Fruit fly (Drosophila melanogaster): ENCODE results near the gene CG31676.

Gene CG31676

dm6 chr2L:20881353-20882079, 41.0 kb downstream of the CG31676 start:
- no peak for TF ChIP-seq CG13204 (GFP tag; optimal IDR thresholded peaks at IDR 0.05)
- no peak for TF ChIP-seq CG12605 (GFP tag; IDR thresholded peaks at IDR 0.05)
- TF ChIP-seq fd96Ca (GFP tag; IDR thresholded peaks at IDR 0.05): no peak
- TF ChIP-seq gl (tag; optimal IDR thresholded peaks at IDR 0.05): peak; percentile 51
- TF ChIP-seq EcR (GFP tag; optimal IDR thresholded peaks at IDR 0.05): no peak
- no peak for TF ChIP-seq D1 (tag; optimal IDR thresholded peaks at IDR 0.05)
- no peak for TF ChIP-seq rn (GFP tag; IDR thresholded peaks at IDR 0.05)
- no peak for TF ChIP-seq CG17806 (tag; optimal IDR thresholded peaks at IDR 0.05)
- TF ChIP-seq CG14655 (GFP tag; optimal IDR thresholded peaks at IDR 0.05): peak; percentile 1
- TF ChIP-seq CG34367 (tag; optimal IDR thresholded peaks at IDR 0.05): no peak
- TF ChIP-seq CG8301 (tag; optimal IDR thresholded peaks at IDR 0.05): no peak
- no peak for TF ChIP-seq CG4496 (GFP tag; IDR thresholded peaks at IDR 0.05)
- TF ChIP-seq Pif1B (GFP tag; optimal IDR thresholded peaks at IDR 0.05): peak; percentile 29
- TF ChIP-seq Pif1A (GFP tag; optimal IDR thresholded peaks at IDR 0.05): no peak
- TF ChIP-seq CG8159 (tag; optimal IDR thresholded peaks at IDR 0.05): no peak

dm6 chr2L:20883097-20883496, 42.5 kb downstream of the CG31676 start:
- TF ChIP-seq CG12605 (GFP tag; IDR thresholded peaks at IDR 0.05) (no peak), CG13204 (GFP tag; optimal IDR thresholded peaks at IDR 0.05) (no peak), D1 (tag; optimal IDR thresholded peaks at IDR 0.05) (no peak), Ets98B (GFP tag; IDR thresholded peaks at IDR 0.05) (no peak), CG4496 (GFP tag; IDR thresholded peaks at IDR 0.05) (no peak), CG14655 (GFP tag; optimal IDR thresholded peaks at IDR 0.05) (no peak), EcR (GFP tag; optimal IDR thresholded peaks at IDR 0.05) (no peak), CG32121 (GFP tag; IDR thresholded peaks at IDR 0.05) (no peak), CG10348 (GFP tag; IDR thresholded peaks at IDR 0.05) (no peak), CG8159 (tag; optimal IDR thresholded peaks at IDR 0.05) (no peak), Pif1A (GFP tag; optimal IDR thresholded peaks at IDR 0.05) (no peak), rn (GFP tag; IDR thresholded peaks at IDR 0.05) (no peak), CG9948 (tag; optimal IDR thresholded peaks at IDR 0.05) (no peak), CG17806 (tag; optimal IDR thresholded peaks at IDR 0.05) (no peak)

DNA sequence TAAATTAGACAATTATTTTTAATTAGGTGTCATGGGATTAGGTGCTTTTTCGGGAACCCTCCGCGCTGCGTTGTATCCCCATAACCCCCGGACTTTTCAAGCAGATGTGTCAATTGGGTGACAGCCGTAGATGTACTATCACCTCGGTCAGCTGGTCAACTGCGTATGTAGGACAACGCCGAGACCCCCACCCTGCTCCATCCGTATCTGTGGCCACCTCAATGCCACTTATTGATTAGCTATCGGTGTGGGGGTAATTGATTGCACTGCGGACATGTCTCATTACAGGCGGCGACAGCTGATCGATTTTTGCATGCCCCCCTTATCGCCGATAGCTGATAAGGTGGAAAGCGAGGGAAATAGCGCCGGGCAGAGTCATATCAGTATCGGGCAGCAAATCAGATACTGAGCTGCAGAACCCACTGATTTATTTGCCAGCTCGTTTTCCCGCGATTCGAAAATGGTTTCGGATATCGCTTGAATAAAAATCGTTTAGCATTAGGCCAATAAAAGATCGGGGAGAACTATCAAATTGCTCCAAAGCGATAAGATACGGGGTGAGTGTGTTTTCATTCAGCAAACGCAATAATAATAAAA, 43.2 kb downstream of the CG31676 start:
- TF ChIP-seq CG9948 (tag; optimal IDR thresholded peaks at IDR 0.05): no peak
- TF ChIP-seq fd96Ca (GFP tag; IDR thresholded peaks at IDR 0.05): 0 out of 3 replicates have a peak, but pooled peaks have one; percentile 18

DNA sequence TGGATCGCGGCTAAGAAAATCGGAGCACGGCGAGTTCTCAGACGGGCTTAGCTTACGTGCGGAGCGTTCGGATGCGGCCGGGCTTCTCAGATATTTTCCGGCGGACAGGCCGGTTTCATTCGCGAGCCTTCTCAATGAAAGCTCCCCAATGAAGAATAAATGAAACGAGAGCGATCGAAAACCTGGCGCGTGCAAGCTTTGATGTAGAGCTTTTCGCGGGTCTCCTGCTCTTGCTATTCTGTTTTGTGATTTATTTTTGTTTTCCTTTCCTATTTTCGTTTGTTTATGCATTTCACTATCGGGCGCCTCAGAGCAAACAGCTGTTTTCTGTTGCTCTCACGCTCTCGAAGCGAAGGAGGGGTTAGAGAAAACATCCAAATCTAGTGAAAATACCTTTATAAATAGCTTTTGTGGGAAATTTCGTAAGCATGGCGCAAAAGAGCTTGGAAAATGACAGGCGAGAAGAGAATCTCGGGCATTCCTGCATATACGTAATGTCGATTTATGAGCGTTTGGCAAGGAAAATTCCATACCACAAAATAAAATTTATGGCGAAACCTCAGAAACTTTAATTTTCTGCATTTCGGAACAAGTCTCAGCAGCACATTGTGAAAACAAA, 45.4 kb downstream of the CG31676 start:
- TF ChIP-seq fd96Ca (GFP tag; IDR thresholded peaks at IDR 0.05) (peak; percentile 6; the same call in 1 of the 3 replicates), CG13204 (GFP tag; optimal IDR thresholded peaks at IDR 0.05) (no peak)

- TF ChIP-seq Pif1A (GFP tag; optimal IDR thresholded peaks at IDR 0.05) (no peak), CG15710 (tag; optimal IDR thresholded peaks at IDR 0.05) (no peak), gl (tag; optimal IDR thresholded peaks at IDR 0.05) (no peak), CG12605 (GFP tag; IDR thresholded peaks at IDR 0.05) (no peak), CG17806 (tag; optimal IDR thresholded peaks at IDR 0.05) (no peak), CG10348 (GFP tag; IDR thresholded peaks at IDR 0.05) (no peak), Ets98B (GFP tag; IDR thresholded peaks at IDR 0.05) (no peak), CG34367 (tag; optimal IDR thresholded peaks at IDR 0.05) (no peak), CG32121 (GFP tag; IDR thresholded peaks at IDR 0.05) (no peak), rn (GFP tag; IDR thresholded peaks at IDR 0.05) (no peak), D1 (tag; optimal IDR thresholded peaks at IDR 0.05) (no peak), CG14655 (GFP tag; optimal IDR thresholded peaks at IDR 0.05) (no peak), Pif1B (GFP tag; optimal IDR thresholded peaks at IDR 0.05) (no peak), fd96Ca (GFP tag; IDR thresholded peaks at IDR 0.05) (no peak), CG8159 (tag; optimal IDR thresholded peaks at IDR 0.05) (no peak)
Measured at dm6 chr2L:20887273-20887672, 46.7 kb downstream of the CG31676 start.

DNA sequence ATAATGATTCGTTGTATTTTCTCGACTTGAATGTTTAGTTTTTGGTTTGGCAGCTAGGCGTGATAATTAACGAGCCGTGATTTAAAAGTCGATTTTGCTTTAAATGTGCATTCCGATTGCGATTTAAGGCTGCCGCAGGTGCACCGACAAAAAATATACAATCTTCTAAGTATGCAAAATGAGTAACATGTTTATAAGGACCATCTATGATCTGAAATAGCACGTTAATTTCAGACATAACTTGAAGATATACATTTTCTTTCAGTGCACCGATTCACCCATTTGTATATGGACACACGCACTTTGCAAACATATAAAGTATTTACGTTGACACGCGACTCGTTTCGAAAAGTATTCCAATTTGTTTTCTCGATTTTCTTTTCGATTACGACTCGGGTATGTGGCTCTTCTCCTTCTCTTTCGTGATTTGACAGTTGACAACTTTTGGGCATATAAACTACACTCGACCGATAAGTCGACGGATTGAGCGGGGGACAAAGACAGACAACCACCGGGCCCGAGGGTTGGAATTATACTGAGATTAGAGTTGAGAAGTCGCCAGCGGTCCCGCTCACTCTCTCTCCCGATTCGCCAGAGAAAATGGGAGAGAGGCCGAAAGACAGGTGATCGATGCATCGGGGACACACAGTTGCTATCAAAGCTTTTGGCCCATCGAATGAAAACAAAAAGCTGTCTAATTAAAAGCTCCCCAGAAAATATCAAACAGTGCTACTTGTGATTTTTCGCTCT, 49.5 kb downstream of the CG31676 start:
- TF ChIP-seq fd96Ca (GFP tag; IDR thresholded peaks at IDR 0.05) (0 out of 3 replicates have a peak, but pooled peaks have one; percentile 32), CG32121 (GFP tag; IDR thresholded peaks at IDR 0.05) (peak; percentile 65), CG10348 (GFP tag; IDR thresholded peaks at IDR 0.05) (no peak), CG8301 (tag; optimal IDR thresholded peaks at IDR 0.05) (peak; percentile 2), CG13204 (GFP tag; optimal IDR thresholded peaks at IDR 0.05) (no peak)

All from whole organism, pupa.